Fruit fly (Drosophila melanogaster) whole organism, embryonic: ENCODE measurements around the gene Tollo.

Source experiments
- CG10959 ChIP-seq: fragments of 200-800 bp; sonication (Bioruptor generic); IDR thresholded peaks from 2 replicates; pipeline ENCODE4 v1.3.6; 2022; ENCODE audit warnings: missing biosample characterization, missing genetic modification characterization
- CG11085 ChIP-seq: fragments of 200-800 bp; sonication (Bioruptor generic); IDR thresholded peaks from 2 replicates; pipeline ENCODE4 v1.3.6; 2022; ENCODE audit warnings: missing biosample characterization, missing genetic modification characterization
- CG1233 ChIP-seq: fragments of 200-800 bp; sonication (Bioruptor generic); optimal IDR thresholded peaks from 4 replicates; lab custom pipeline; 2018; ENCODE audit warnings: missing biosample characterization, mild to moderate bottlenecking, missing genetic modification characterization
- CG17829 ChIP-seq: fragments of 200-800 bp; optimal IDR thresholded peaks from 2 replicates; lab custom pipeline; 2019; ENCODE audit warnings: missing biosample characterization, mild to moderate bottlenecking, missing genetic modification characterization, moderate library complexity
- CG18599 ChIP-seq: fragments of 200-800 bp; sonication (Bioruptor generic); optimal IDR thresholded peaks from 3 replicates; lab custom pipeline; 2017; ENCODE audit warnings: missing biosample characterization, missing genetic modification characterization, mild to moderate bottlenecking, moderate library complexity, missing genetic modification reagents
- CG2116 ChIP-seq: fragments of 200-800 bp; sonication (Bioruptor generic); optimal IDR thresholded peaks from 3 replicates; lab custom pipeline; 2018; ENCODE audit warnings: missing biosample characterization, mild to moderate bottlenecking, missing genetic modification characterization
- CG2712 ChIP-seq: fragments of 200-800 bp; optimal IDR thresholded peaks from 3 replicates; lab custom pipeline; 2019; ENCODE audit warnings: missing biosample characterization, mild to moderate bottlenecking, missing genetic modification characterization, moderate library complexity
- CG32532 ChIP-seq: fragments of 200-800 bp; sonication (Bioruptor generic); IDR thresholded peaks from 2 replicates; pipeline ENCODE4 v1.3.6; 2022; ENCODE audit warnings: missing biosample characterization, missing genetic modification characterization
- CG33213 ChIP-seq: fragments of 200-800 bp; sonication (Bioruptor generic); optimal IDR thresholded peaks from 3 replicates; lab custom pipeline; 2016; ENCODE audit warnings: missing biosample characterization, missing genetic modification characterization
- CG3407 ChIP-seq: fragments of 200-800 bp; sonication (Bioruptor generic); optimal IDR thresholded peaks from 2 replicates; lab custom pipeline; 2018; ENCODE audit warnings: missing biosample characterization, mild to moderate bottlenecking, missing genetic modification characterization
- CG4360 ChIP-seq: fragments of 200-800 bp; sonication (Bioruptor generic); IDR thresholded peaks from 2 replicates; pipeline ENCODE4 v1.3.6; 2022; ENCODE audit warnings: missing biosample characterization, missing genetic modification characterization
- CG4404 ChIP-seq: fragments of 200-800 bp; sonication (Bioruptor generic); IDR thresholded peaks from 2 replicates; pipeline ENCODE4 v1.3.6; 2022; ENCODE audit warnings: missing biosample characterization, missing genetic modification characterization
- CG4730 ChIP-seq: fragments of 200-800 bp; sonication (Bioruptor generic); IDR thresholded peaks from 2 replicates; pipeline ENCODE4 v1.3.6; 2022; ENCODE audit warnings: missing biosample characterization, missing genetic modification characterization
- CG6272 ChIP-seq: fragments of 200-800 bp; sonication (Bioruptor generic); IDR thresholded peaks from 2 replicates; pipeline ENCODE4 v1.3.6; 2022; ENCODE audit warnings: missing biosample characterization, missing genetic modification characterization
- CG7745 ChIP-seq: fragments of 200-800 bp; sonication (Bioruptor generic); optimal IDR thresholded peaks from 2 replicates; lab custom pipeline; 2018; ENCODE audit warnings: missing biosample characterization, mild to moderate bottlenecking, missing genetic modification characterization, moderate library complexity
- CG8089 ChIP-seq: fragments of 200-800 bp; sonication (Bioruptor generic); optimal IDR thresholded peaks from 3 replicates; lab custom pipeline; 2016; ENCODE audit warnings: missing biosample characterization, missing genetic modification characterization
- CG9727 ChIP-seq: fragments of 200-800 bp; sonication (Bioruptor generic); optimal IDR thresholded peaks from 3 replicates; lab custom pipeline; 2017; ENCODE audit warnings: missing biosample characterization, mild to moderate bottlenecking, missing genetic modification characterization
- ERR ChIP-seq: fragments of 200-800 bp; sonication (Bioruptor generic); optimal IDR thresholded peaks from 2 replicates; lab custom pipeline; 2016; ENCODE audit warnings: missing biosample characterization, missing genetic modification characterization
- Ets97D ChIP-seq: fragments of 200-800 bp; sonication (Bioruptor generic); optimal IDR thresholded peaks from 3 replicates; lab custom pipeline; 2016; ENCODE audit warnings: missing biosample characterization, missing genetic modification characterization
- HLH4C ChIP-seq: fragments of 200-800 bp; sonication (Bioruptor generic); IDR thresholded peaks from 3 replicates; pipeline ENCODE4 v1.3.6; 2022; ENCODE audit warnings: missing biosample characterization, missing genetic modification characterization; ENCODE audit not compliant: partially characterized antibody
- Lim3 ChIP-seq: fragments of 200-800 bp; sonication (Bioruptor generic); IDR thresholded peaks from 2 replicates; pipeline ENCODE4 v1.3.6; 2022; ENCODE audit warnings: missing biosample characterization, missing genetic modification characterization
- Neu2 ChIP-seq: fragments of 200-800 bp; sonication (Bioruptor generic); optimal IDR thresholded peaks from 3 replicates; lab custom pipeline; 2016; ENCODE audit warnings: missing biosample characterization, missing genetic modification characterization, borderline replicate concordance
- Sin3A ChIP-seq: fragments of >200 bp; optimal IDR thresholded peaks from 2 replicates; lab custom pipeline; 2018
- ash1 ChIP-seq: fragments of 200-800 bp; sonication (Bioruptor generic); optimal IDR thresholded peaks from 2 replicates; lab custom pipeline; 2018; ENCODE audit warnings: missing biosample characterization, mild to moderate bottlenecking, missing genetic modification characterization
- az2 ChIP-seq: fragments of 200-800 bp; sonication (Bioruptor generic); optimal IDR thresholded peaks from 3 replicates; lab custom pipeline; 2016; ENCODE audit warnings: missing biosample characterization, missing genetic modification characterization
- bbx ChIP-seq: fragments of 200-800 bp; sonication (Bioruptor generic); IDR thresholded peaks from 2 replicates; pipeline ENCODE4 v1.3.6; 2022; ENCODE audit warnings: missing biosample characterization, missing genetic modification characterization; ENCODE audit not compliant: partially characterized antibody
- bcd ChIP-seq: fragments of 200-800 bp; sonication (Bioruptor generic); optimal IDR thresholded peaks from 2 replicates; lab custom pipeline; 2017; ENCODE audit warnings: missing biosample characterization, mild to moderate bottlenecking, missing genetic modification characterization
- bowl ChIP-seq: fragments of 200-800 bp; sonication (Bioruptor generic); IDR thresholded peaks from 2 replicates; pipeline ENCODE4 v1.3.6; 2022; ENCODE audit warnings: missing biosample characterization, missing genetic modification characterization
- cg ChIP-seq: fragments of 200-800 bp; sonication (Bioruptor generic); optimal IDR thresholded peaks from 3 replicates; lab custom pipeline; 2019; ENCODE audit warnings: missing biosample characterization, mild to moderate bottlenecking, missing genetic modification characterization, moderate library complexity
- chn ChIP-seq: fragments of 200-800 bp; sonication (Bioruptor generic); optimal IDR thresholded peaks from 2 replicates; lab custom pipeline; 2016; ENCODE audit warnings: missing biosample characterization, missing genetic modification characterization
- corto ChIP-seq: fragments of 200-800 bp; sonication (Bioruptor generic); optimal IDR thresholded peaks from 2 replicates; lab custom pipeline; 2016; ENCODE audit warnings: missing biosample characterization, mild to moderate bottlenecking, missing genetic modification characterization, moderate library complexity
- ems ChIP-seq: fragments of 200-800 bp; sonication (Bioruptor generic); optimal IDR thresholded peaks from 3 replicates; lab custom pipeline; 2016; ENCODE audit warnings: missing biosample characterization, missing genetic modification characterization
- fru ChIP-seq: fragments of >200 bp; optimal IDR thresholded peaks from 2 replicates; lab custom pipeline; 2017
- nerfin-2 ChIP-seq: fragments of 200-800 bp; sonication (Bioruptor generic); IDR thresholded peaks from 2 replicates; pipeline ENCODE4 v1.3.6; 2022; ENCODE audit warnings: missing biosample characterization, missing genetic modification characterization; ENCODE audit not compliant: partially characterized antibody
- oc ChIP-seq: fragments of 200-800 bp; sonication (Bioruptor generic); optimal IDR thresholded peaks from 2 replicates; lab custom pipeline; 2018; ENCODE audit warnings: missing biosample characterization, mild to moderate bottlenecking, missing genetic modification characterization, moderate library complexity
- pan ChIP-seq, 4 experiments: fragments of >200 bp in 3 of 4; fragments of 200-800 bp in 1 of 4; sonication (Bioruptor generic) in 1 of 4; optimal IDR thresholded peaks in 3 of 4; IDR thresholded peaks in 1 of 4; 2 replicates each; pipeline versions ENCODE4 v1.3.6 to Lab custom; 2017 to 2022; ENCODE audit warnings: missing biosample characterization in 2 of 4, missing genetic modification characterization in 2 of 4, mixed read lengths in 1 of 4
- pho ChIP-seq: fragments of 200-800 bp; sonication (Bioruptor generic); optimal IDR thresholded peaks from 2 replicates; lab custom pipeline; 2016; ENCODE audit warnings: missing biosample characterization, missing genetic modification characterization
- phol ChIP-seq: fragments of 200-800 bp; sonication (Bioruptor generic); optimal IDR thresholded peaks from 3 replicates; lab custom pipeline; 2018; ENCODE audit warnings: missing biosample characterization, mild to moderate bottlenecking, missing genetic modification characterization, moderate library complexity
- pros ChIP-seq: fragments of 200-800 bp; sonication (Bioruptor generic); optimal IDR thresholded peaks from 3 replicates; lab custom pipeline; 2019; ENCODE audit warnings: missing biosample characterization, mild to moderate bottlenecking, missing genetic modification characterization, moderate library complexity
- row ChIP-seq: fragments of 200-800 bp; sonication (Bioruptor generic); IDR thresholded peaks from 3 replicates; pipeline ENCODE4 v1.3.6; 2022; ENCODE audit warnings: missing biosample characterization, missing genetic modification characterization
- shn ChIP-seq: fragments of 200-800 bp; sonication (Bioruptor generic); optimal IDR thresholded peaks from 3 replicates; lab custom pipeline; 2016; ENCODE audit warnings: missing biosample characterization, missing genetic modification characterization
- sisA ChIP-seq: fragments of 200-800 bp; sonication (Bioruptor generic); IDR thresholded peaks from 2 replicates; pipeline ENCODE4 v1.3.6; 2022; ENCODE audit warnings: missing biosample characterization, missing genetic modification characterization
- slbo ChIP-seq: fragments of 200-800 bp; sonication (Bioruptor generic); IDR thresholded peaks from 2 replicates; pipeline ENCODE4 v1.3.6; 2022; ENCODE audit warnings: missing biosample characterization, missing genetic modification characterization
- slou ChIP-seq: fragments of 200-800 bp; sonication (Bioruptor generic); optimal IDR thresholded peaks from 3 replicates; lab custom pipeline; 2016; ENCODE audit warnings: missing biosample characterization, missing genetic modification characterization
- sqz ChIP-seq: fragments of 200-800 bp; sonication (Bioruptor generic); optimal IDR thresholded peaks from 3 replicates; lab custom pipeline; 2018; ENCODE audit warnings: missing biosample characterization, mild to moderate bottlenecking, missing genetic modification characterization
- ssp ChIP-seq: fragments of 200-800 bp; sonication (Bioruptor generic); IDR thresholded peaks from 2 replicates; pipeline ENCODE4 v1.3.6; 2022; ENCODE audit warnings: missing biosample characterization, missing genetic modification characterization
- tgo ChIP-seq: fragments of 200-800 bp; sonication (Bioruptor generic); IDR thresholded peaks from 3 replicates; pipeline ENCODE4 v1.3.6; 2022; ENCODE audit warnings: missing biosample characterization, missing genetic modification characterization
- unpg ChIP-seq: fragments of 200-800 bp; sonication (Bioruptor generic); optimal IDR thresholded peaks from 3 replicates; lab custom pipeline; 2018; ENCODE audit warnings: missing biosample characterization, mild to moderate bottlenecking, missing genetic modification characterization, moderate library complexity
- zen ChIP-seq: fragments of 200-800 bp; sonication (Bioruptor generic); optimal IDR thresholded peaks from 3 replicates; lab custom pipeline; 2018; ENCODE audit warnings: missing biosample characterization, mild to moderate bottlenecking, missing genetic modification characterization, moderate library complexity

Tollo gene

dm6 chr3L:15235289-15236080 lies at the start of gene Tollo (continued):
- TF ChIP-seq CG3407 (no peak), Neu2 (no peak), bowl (GFP tag; lab: Robert Waterston, UW) (no peak), pan (optimal IDR thresholded peaks at IDR 0.05; lab: Kevin White, UChicago) (no peak), pan (GFP tag; optimal IDR thresholded peaks at IDR 0.05 in 1 of 2, IDR thresholded peaks at IDR 0.05 in 1 of 2) (peak in 1 of 2 experiments; percentile 17), CG32532 (peak; percentile 65), CG18599 (GFP tag; lab: Kevin White, UChicago) (no peak), HLH4C (GFP tag; lab: Robert Waterston, UW) (peak; percentile 31; the same call in 1 of the 3 replicates), ERR (GFP tag; lab: Kevin White, UChicago) (no peak), Lim3 (GFP tag; lab: Robert Waterston, UW) (no peak), zen (peak; percentile 70), CG1233 (GFP tag; lab: Kevin White, UChicago) (peak; percentile 20), az2 (GFP tag; lab: Kevin White, UChicago) (peak; percentile 16), unpg (no peak), CG6272 (GFP tag; lab: Robert Waterston, UW) (peak; percentile 29; the same call in 1 of the 2 replicates), pho (GFP tag; lab: Kevin White, UChicago) (peak; percentile 51), CG7745 (tag; lab: Kevin White, UChicago) (peak; percentile 30), cg (GFP tag; lab: Kevin White, UChicago) (peak; percentile 8), corto (GFP tag; lab: Kevin White, UChicago) (no peak), CG2712 (tag; lab: Kevin White, UChicago) (no peak), sisA (peak; percentile 38; the same call in 1 of the 2 replicates), shn (GFP tag; lab: Kevin White, UChicago) (peak; percentile 67), ems (GFP tag; lab: Kevin White, UChicago) (no peak), CG33213 (peak; percentile 34), slbo (GFP tag; lab: Robert Waterston, UW) (peak; percentile 76), Ets97D (GFP tag; lab: Kevin White, UChicago) (no peak), ash1 (peak; percentile 10), CG11085 (GFP tag; lab: Robert Waterston, UW) (no peak), Sin3A (no peak), bbx (GFP tag; lab: Robert Waterston, UW) (peak; percentile 84), CG8089 (GFP tag; lab: Kevin White, UChicago) (no peak), sqz (GFP tag; lab: Kevin White, UChicago) (peak; percentile 16), CG17829 (tag; lab: Kevin White, UChicago) (peak; percentile 74), CG4730 (GFP tag; lab: Robert Waterston, UW) (peak; percentile 27; the same call in 1 of the 2 replicates), row (GFP tag; lab: Robert Waterston, UW) (peak; percentile 88), ssp (GFP tag; lab: Robert Waterston, UW) (peak; percentile 27; the same call in 1 of the 2 replicates), oc (tag; lab: Kevin White, UChicago) (peak; percentile 13), fru (lab: Kevin White, UChicago) (no peak), CG9727 (no peak), nerfin-2 (GFP tag; lab: Robert Waterston, UW) (0 out of 2 replicates have a peak, but pooled peaks have one; percentile 25), chn (GFP tag; lab: Kevin White, UChicago) (peak; percentile 48), pros (GFP tag; lab: Kevin White, UChicago) (peak; percentile 30), CG2116 (GFP tag; lab: Kevin White, UChicago) (no peak), phol (tag; lab: Kevin White, UChicago) (peak; percentile 45), CG10959 (GFP tag; lab: Robert Waterston, UW) (0 out of 2 replicates have a peak, but pooled peaks have one; percentile 31), CG4404 (GFP tag; lab: Robert Waterston, UW) (peak; percentile 49), bcd (GFP tag; lab: Kevin White, UChicago) (peak; percentile 42), slou (GFP tag; lab: Kevin White, UChicago) (peak; percentile 17), CG4360 (0 out of 2 replicates have a peak, but pooled peaks have one; percentile 40), tgo (GFP tag; lab: Robert Waterston, UW) (peak; percentile 39; the same call in 2 of the 3 replicates)
